Fruit fly (Drosophila melanogaster): Measurements from ENCODE around the gene CanA-14F.

Gene CanA-14F

dm6 chrX:16585569-16585968 is 1.4 kb downstream of the CanA-14F start (continued):
- no peak for TF ChIP-seq maf-S (GFP tag; optimal IDR thresholded peaks at IDR 0.05)
- no peak for TF ChIP-seq Sry-δ (GFP tag; optimal IDR thresholded peaks at IDR 0.05)
- no peak for TF ChIP-seq Hmx (GFP tag; optimal IDR thresholded peaks at IDR 0.05)
- peak; percentile 58 for TF ChIP-seq CG2678 (tag; optimal IDR thresholded peaks at IDR 0.05)
- TF ChIP-seq Atf6 (GFP tag; IDR thresholded peaks at IDR 0.05), result 0 out of 2 replicates have a peak, but pooled peaks have one; percentile 12
- peak; percentile 12 for TF ChIP-seq lilli (GFP tag; optimal IDR thresholded peaks at IDR 0.05)
- peak; percentile 61 for TF ChIP-seq sens (GFP tag)
- peak; percentile 63 for TF ChIP-seq CG18599 (GFP tag; optimal IDR thresholded peaks at IDR 0.05)
- no peak for TF ChIP-seq kni (GFP tag; optimal IDR thresholded peaks at IDR 0.05)
- no peak for TF ChIP-seq ara (GFP tag; IDR thresholded peaks at IDR 0.05)
- no peak for TF ChIP-seq E2f2 (GFP tag; IDR thresholded peaks at IDR 0.05)
- 0 out of 2 replicates have a peak, but pooled peaks have one; percentile 16 for TF ChIP-seq Ptx1 (GFP tag; IDR thresholded peaks at IDR 0.05)
- no peak for TF ChIP-seq CG10321 (GFP tag; IDR thresholded peaks at IDR 0.05)
- no peak for TF ChIP-seq CG3726 (GFP tag; IDR thresholded peaks at IDR 0.05)

- TF ChIP-seq Atf-2 (GFP tag; optimal IDR thresholded peaks at IDR 0.05) (no peak), Ada2b (GFP tag; IDR thresholded peaks at IDR 0.05) (no peak), en (GFP tag; optimal IDR thresholded peaks at IDR 0.05) (no peak), cas (GFP tag; IDR thresholded peaks at IDR 0.05) (no peak), CG30403 (GFP tag; optimal IDR thresholded peaks at IDR 0.05) (no peak), CG8478 (optimal IDR thresholded peaks at IDR 0.05) (no peak), CG6683 (GFP tag; optimal IDR thresholded peaks at IDR 0.05) (no peak), luna (GFP tag; optimal IDR thresholded peaks at IDR 0.05) (no peak), CG1024 (GFP tag; IDR thresholded peaks at IDR 0.05) (no peak), Med (GFP tag) (no peak), Ets65A (GFP tag) (no peak), CTCF (GFP tag; optimal IDR thresholded peaks at IDR 0.05) (no peak), CG4282 (GFP tag; optimal IDR thresholded peaks at IDR 0.05) (no peak), CG10274 (GFP tag; optimal IDR thresholded peaks at IDR 0.05) (no peak), YL-1 (GFP tag; optimal IDR thresholded peaks at IDR 0.05) (no peak), Chrac-16 (GFP tag; optimal IDR thresholded peaks at IDR 0.05) (no peak), pfk (GFP tag; optimal IDR thresholded peaks at IDR 0.05) (no peak), CG4404 (GFP tag; IDR thresholded peaks at IDR 0.05) (no peak), Fer3 (tag; optimal IDR thresholded peaks at IDR 0.05) (no peak)
Measured at dm6 chrX:16583730-16584129, 3.2 kb downstream of the CanA-14F start.

dm6 chrX:16582145-16582544 is 4.8 kb downstream of the CanA-14F start:
- TF ChIP-seq zen2 (GFP tag; IDR thresholded peaks at IDR 0.05; ENCODE audit: partially characterized antibody), result no peak
- TF ChIP-seq scrt (GFP tag; optimal IDR thresholded peaks at IDR 0.05), result peak; percentile 17
- TF ChIP-seq Med (GFP tag), result peak; percentile 41
- TF ChIP-seq chinmo (GFP tag; IDR thresholded peaks at IDR 0.05; ENCODE audit: partially characterized antibody), result 0 out of 4 replicates have a peak, but pooled peaks have one; percentile 13
- TF ChIP-seq cg (GFP tag; optimal IDR thresholded peaks at IDR 0.05), result peak; percentile 19
- TF ChIP-seq CG6175 (GFP tag; IDR thresholded peaks at IDR 0.05), result no peak
- peak; percentile 93 for TF ChIP-seq Adf1 (GFP tag; IDR thresholded peaks at IDR 0.05)

- no peak for TF ChIP-seq sima (GFP tag; optimal IDR thresholded peaks at IDR 0.05)
- no peak for TF ChIP-seq tio (GFP tag; optimal IDR thresholded peaks at IDR 0.05)
- TF ChIP-seq CG9817 (tag; optimal IDR thresholded peaks at IDR 0.05), result no peak
- TF ChIP-seq Eip74EF (GFP tag; optimal IDR thresholded peaks at IDR 0.05), result no peak
- no peak for TF ChIP-seq ind (GFP tag; optimal IDR thresholded peaks at IDR 0.05)
- TF ChIP-seq toy (GFP tag; IDR thresholded peaks at IDR 0.05), result no peak
- TF ChIP-seq CG10462 (GFP tag; optimal IDR thresholded peaks at IDR 0.05), result no peak
- peak; percentile 57 for TF ChIP-seq CG18599 (GFP tag; optimal IDR thresholded peaks at IDR 0.05)
- TF ChIP-seq CG10209 (GFP tag; optimal IDR thresholded peaks at IDR 0.05), result no peak
- no peak for TF ChIP-seq Dref (GFP tag; IDR thresholded peaks at IDR 0.05)
- no peak for TF ChIP-seq schlank (tag; optimal IDR thresholded peaks at IDR 0.05)
- TF ChIP-seq ATbp (GFP tag; optimal IDR thresholded peaks at IDR 0.05), result no peak
- no peak for TF ChIP-seq fd102C (GFP tag; optimal IDR thresholded peaks at IDR 0.05)
Measured at dm6 chrX:16581703-16582102, 5.3 kb downstream of the CanA-14F start.
